Fruit fly (Drosophila melanogaster) whole organism, embryonic: ENCODE results near the gene Gdh.

Experiments
- CG10321 ChIP-seq: fragments of 200-800 bp; sonication (Bioruptor generic); IDR thresholded peaks from 2 replicates; pipeline ENCODE4 v1.3.6; 2022; ENCODE audit warnings: missing biosample characterization, missing genetic modification characterization
- CG11085 ChIP-seq: fragments of 200-800 bp; sonication (Bioruptor generic); IDR thresholded peaks from 2 replicates; pipeline ENCODE4 v1.3.6; 2022; ENCODE audit warnings: missing biosample characterization, missing genetic modification characterization
- CG12155 ChIP-seq: fragments of 200-800 bp; sonication (Bioruptor generic); optimal IDR thresholded peaks from 3 replicates; lab custom pipeline; 2016; ENCODE audit warnings: missing biosample characterization, missing genetic modification characterization
- CG12769 ChIP-seq: fragments of 200-800 bp; sonication (Bioruptor generic); optimal IDR thresholded peaks from 2 replicates; lab custom pipeline; 2019; ENCODE audit warnings: missing biosample characterization, mild to moderate bottlenecking, missing genetic modification characterization, moderate library complexity
- CG13287 ChIP-seq: fragments of 200-800 bp; sonication (Bioruptor generic); IDR thresholded peaks from 2 replicates; pipeline ENCODE4 v1.3.6; 2022; ENCODE audit warnings: missing biosample characterization, missing genetic modification characterization; ENCODE audit not compliant: partially characterized antibody
- CG1647 ChIP-seq: fragments of 200-800 bp; sonication (Bioruptor generic); optimal IDR thresholded peaks from 3 replicates; lab custom pipeline; 2016; ENCODE audit warnings: missing biosample characterization, missing genetic modification characterization
- CG17361 ChIP-seq: fragments of 200-800 bp; sonication (Bioruptor generic); IDR thresholded peaks from 3 replicates; pipeline ENCODE4 v1.3.6; 2022; ENCODE audit warnings: missing biosample characterization, missing genetic modification characterization
- CG30020 ChIP-seq: fragments of 200-800 bp; optimal IDR thresholded peaks from 2 replicates; lab custom pipeline; 2019; ENCODE audit warnings: missing biosample characterization, mild to moderate bottlenecking, missing genetic modification characterization, moderate library complexity
- CG31388 ChIP-seq: fragments of 200-800 bp; sonication (Bioruptor generic); optimal IDR thresholded peaks from 2 replicates; lab custom pipeline; 2016; ENCODE audit warnings: missing biosample characterization, missing genetic modification characterization
- CG31441 ChIP-seq: fragments of 200-800 bp; sonication (Bioruptor generic); IDR thresholded peaks from 2 replicates; pipeline ENCODE4 v1.3.6; 2022; ENCODE audit warnings: missing biosample characterization, missing genetic modification characterization
- CG32532 ChIP-seq: fragments of 200-800 bp; sonication (Bioruptor generic); IDR thresholded peaks from 2 replicates; pipeline ENCODE4 v1.3.6; 2022; ENCODE audit warnings: missing biosample characterization, missing genetic modification characterization
- CG4707 ChIP-seq: fragments of 200-800 bp; sonication (Bioruptor generic); optimal IDR thresholded peaks from 2 replicates; lab custom pipeline; 2018; ENCODE audit warnings: missing biosample characterization, mild to moderate bottlenecking, missing genetic modification characterization, moderate library complexity
- CG5245 ChIP-seq: fragments of 200-800 bp; sonication (Bioruptor generic); optimal IDR thresholded peaks from 3 replicates; lab custom pipeline; 2016; ENCODE audit warnings: missing biosample characterization, missing genetic modification characterization
- CG5953 ChIP-seq: fragments of 200-800 bp; sonication (Bioruptor generic); IDR thresholded peaks from 2 replicates; pipeline ENCODE4 v1.3.6; 2022; ENCODE audit warnings: missing biosample characterization, missing genetic modification characterization
- CG6683 ChIP-seq: fragments of 200-800 bp; sonication (Bioruptor generic); optimal IDR thresholded peaks from 2 replicates; lab custom pipeline; 2017; ENCODE audit warnings: missing biosample characterization, mild to moderate bottlenecking, missing genetic modification characterization, missing genetic modification reagents
- CG8089 ChIP-seq: fragments of 200-800 bp; sonication (Bioruptor generic); optimal IDR thresholded peaks from 3 replicates; lab custom pipeline; 2016; ENCODE audit warnings: missing biosample characterization, missing genetic modification characterization
- CG9932 ChIP-seq: fragments of 200-800 bp; sonication (Bioruptor generic); IDR thresholded peaks from 2 replicates; pipeline ENCODE4 v1.3.6; 2022; ENCODE audit warnings: missing biosample characterization, missing genetic modification characterization
- Chrac-16 ChIP-seq: fragments of 200-800 bp; sonication (Bioruptor generic); optimal IDR thresholded peaks from 3 replicates; lab custom pipeline; 2016; ENCODE audit warnings: missing biosample characterization, missing genetic modification characterization
- Dbx ChIP-seq: fragments of 200-800 bp; sonication (Bioruptor generic); IDR thresholded peaks from 3 replicates; pipeline ENCODE4 v1.3.6; 2022; ENCODE audit warnings: missing biosample characterization, missing genetic modification characterization
- Dfd ChIP-seq, 2 experiments: fragments of >200 bp; optimal IDR thresholded peaks; 2 replicates each; lab custom pipeline; 2017; ENCODE audit warnings: missing biosample characterization in 2 of 2, missing genetic modification characterization in 2 of 2
- Doc3 ChIP-seq: fragments of 200-800 bp; sonication (Bioruptor generic); IDR thresholded peaks from 3 replicates; pipeline ENCODE4 v1.3.6; 2022; ENCODE audit warnings: missing biosample characterization, missing genetic modification characterization; ENCODE audit not compliant: partially characterized antibody
- ERR ChIP-seq: fragments of 200-800 bp; sonication (Bioruptor generic); optimal IDR thresholded peaks from 2 replicates; lab custom pipeline; 2016; ENCODE audit warnings: missing biosample characterization, missing genetic modification characterization
- Gsc ChIP-seq: fragments of 200-800 bp; sonication (Bioruptor generic); IDR thresholded peaks from 2 replicates; pipeline ENCODE4 v1.3.6; 2022; ENCODE audit warnings: missing biosample characterization, missing genetic modification characterization
- HmgZ ChIP-seq: fragments of 200-800 bp; sonication (Bioruptor generic); optimal IDR thresholded peaks from 2 replicates; lab custom pipeline; 2018; ENCODE audit warnings: missing biosample characterization, mild to moderate bottlenecking, missing genetic modification characterization
- Hsf ChIP-seq: fragments of 200-800 bp; sonication (Bioruptor generic); optimal IDR thresholded peaks from 3 replicates; lab custom pipeline; 2016; ENCODE audit warnings: missing biosample characterization, missing genetic modification characterization
- MBD-R2 ChIP-seq: fragments of 200-800 bp; sonication (Bioruptor generic); IDR thresholded peaks from 2 replicates; pipeline ENCODE4 v1.3.6; 2022; ENCODE audit warnings: missing biosample characterization, missing genetic modification characterization
- Nf-YA ChIP-seq: fragments of 200-800 bp; sonication (Bioruptor generic); IDR thresholded peaks from 2 replicates; pipeline ENCODE4 v1.3.6; 2022; ENCODE audit warnings: missing biosample characterization, missing genetic modification characterization
- Sox100B ChIP-seq: fragments of 200-800 bp; sonication (Bioruptor generic); optimal IDR thresholded peaks from 3 replicates; lab custom pipeline; 2018; ENCODE audit warnings: missing biosample characterization, mild to moderate bottlenecking, missing genetic modification characterization
- Sox102F ChIP-seq: fragments of 200-800 bp; sonication (Bioruptor generic); optimal IDR thresholded peaks from 2 replicates; lab custom pipeline; 2018; ENCODE audit warnings: missing biosample characterization, mild to moderate bottlenecking, missing genetic modification characterization, moderate library complexity
- Spps ChIP-seq: fragments of 200-800 bp; sonication (Bioruptor generic); optimal IDR thresholded peaks from 2 replicates; lab custom pipeline; 2018; ENCODE audit warnings: missing biosample characterization, mild to moderate bottlenecking, missing genetic modification characterization
- ase ChIP-seq: fragments of 200-800 bp; sonication (Bioruptor generic); IDR thresholded peaks from 3 replicates; pipeline ENCODE4 v1.3.6; 2022; ENCODE audit warnings: missing biosample characterization, missing genetic modification characterization
- btn ChIP-seq: fragments of 200-800 bp; sonication (Bioruptor generic); optimal IDR thresholded peaks from 2 replicates; lab custom pipeline; 2016; ENCODE audit warnings: missing biosample characterization, missing genetic modification characterization
- chn ChIP-seq: fragments of 200-800 bp; sonication (Bioruptor generic); optimal IDR thresholded peaks from 2 replicates; lab custom pipeline; 2016; ENCODE audit warnings: missing biosample characterization, missing genetic modification characterization
- crol ChIP-seq: fragments of 200-800 bp; sonication (Bioruptor generic); IDR thresholded peaks from 2 replicates; pipeline ENCODE4 v1.3.6; 2022; ENCODE audit warnings: missing biosample characterization, missing genetic modification characterization
- dan ChIP-seq: fragments of 200-800 bp; sonication (Bioruptor generic); IDR thresholded peaks from 2 replicates; pipeline ENCODE4 v1.3.6; 2022; ENCODE audit warnings: missing biosample characterization, missing genetic modification characterization
- esg ChIP-seq: fragments of 200-800 bp; sonication (Bioruptor generic); conservative IDR thresholded peaks from 2 replicates; pipeline ENCODE4 v1.3.6; 2022; ENCODE audit warnings: missing biosample characterization, missing genetic modification characterization
- fd102C ChIP-seq: fragments of 200-800 bp; sonication (Bioruptor generic); optimal IDR thresholded peaks from 2 replicates; lab custom pipeline; 2018; ENCODE audit warnings: missing biosample characterization, mild to moderate bottlenecking, missing genetic modification characterization, moderate library complexity
- fru ChIP-seq: fragments of >200 bp; optimal IDR thresholded peaks from 2 replicates; lab custom pipeline; 2017
- her ChIP-seq: fragments of 200-800 bp; sonication (Bioruptor generic); optimal IDR thresholded peaks from 2 replicates; lab custom pipeline; 2016; ENCODE audit warnings: missing biosample characterization, missing genetic modification characterization
- lab ChIP-seq: fragments of 200-800 bp; sonication (Bioruptor generic); optimal IDR thresholded peaks from 3 replicates; lab custom pipeline; 2017; ENCODE audit warnings: missing biosample characterization, missing genetic modification characterization, mild to moderate bottlenecking, moderate library complexity, missing genetic modification reagents
- luna ChIP-seq: fragments of 200-800 bp; sonication (Bioruptor generic); optimal IDR thresholded peaks from 2 replicates; lab custom pipeline; 2016; ENCODE audit warnings: missing biosample characterization, missing genetic modification characterization
- maf-S ChIP-seq: fragments of 200-800 bp; sonication (Bioruptor generic); optimal IDR thresholded peaks from 2 replicates; lab custom pipeline; 2016; ENCODE audit warnings: missing biosample characterization, missing genetic modification characterization
- odd ChIP-seq: fragments of 200-800 bp; sonication (Bioruptor generic); optimal IDR thresholded peaks from 2 replicates; lab custom pipeline; 2017; ENCODE audit warnings: missing biosample characterization, mild to moderate bottlenecking, missing genetic modification characterization
- pzg ChIP-seq: fragments of 200-800 bp; sonication (Bioruptor generic); optimal IDR thresholded peaks from 3 replicates; lab custom pipeline; 2018; ENCODE audit warnings: missing biosample characterization, mild to moderate bottlenecking, missing genetic modification characterization, moderate library complexity
- ranshi ChIP-seq: fragments of 200-800 bp; sonication (Bioruptor generic); IDR thresholded peaks from 2 replicates; pipeline ENCODE4 v1.3.6; 2022; ENCODE audit warnings: missing biosample characterization, missing genetic modification characterization
- repo ChIP-seq: fragments of 200-800 bp; sonication (Bioruptor generic); optimal IDR thresholded peaks from 2 replicates; lab custom pipeline; 2016; ENCODE audit warnings: missing biosample characterization, missing genetic modification characterization
- sens ChIP-seq: fragments of 200-800 bp; sonication (Bioruptor generic); peaks from one replicate; lab custom pipeline; 2016; ENCODE audit warnings: missing biosample characterization, missing genetic modification characterization
- tgo ChIP-seq: fragments of 200-800 bp; sonication (Bioruptor generic); IDR thresholded peaks from 3 replicates; pipeline ENCODE4 v1.3.6; 2022; ENCODE audit warnings: missing biosample characterization, missing genetic modification characterization
- twi ChIP-seq: fragments of 200-800 bp; optimal IDR thresholded peaks from 2 replicates; lab custom pipeline; 2019; ENCODE audit warnings: missing biosample characterization, mild to moderate bottlenecking, missing genetic modification characterization, moderate library complexity
- unc-4 ChIP-seq: fragments of 200-800 bp; sonication (Bioruptor generic); IDR thresholded peaks from 2 replicates; pipeline ENCODE4 v1.3.6; 2022; ENCODE audit warnings: missing biosample characterization, missing genetic modification characterization; ENCODE audit not compliant: partially characterized antibody
- yki ChIP-seq: fragments of >200 bp; optimal IDR thresholded peaks from 3 replicates; lab custom pipeline; 2018
- zen2 ChIP-seq: fragments of 200-800 bp; sonication (Bioruptor generic); IDR thresholded peaks from 3 replicates; pipeline ENCODE4 v1.3.6; 2022; ENCODE audit warnings: missing biosample characterization, missing genetic modification characterization; ENCODE audit not compliant: partially characterized antibody
- zfh2 ChIP-seq: fragments of 200-800 bp; sonication (Bioruptor generic); optimal IDR thresholded peaks from 2 replicates; lab custom pipeline; 2016; ENCODE audit warnings: missing biosample characterization, missing genetic modification characterization

Gene Gdh

dm6 chr3R:23969449-23969848, 26.5 kb upstream of the Gdh start (continued):
- TF ChIP-seq CG10321 (GFP tag; lab: Robert Waterston, UW) (no peak), CG31388 (no peak), CG31441 (GFP tag; lab: Robert Waterston, UW) (peak; percentile 61), her (no peak), HmgZ (tag; lab: Kevin White, UChicago) (no peak), maf-S (no peak), Gsc (GFP tag; lab: Robert Waterston, UW) (no peak), Hsf (no peak), unc-4 (GFP tag; lab: Robert Waterston, UW) (no peak), Sox100B (GFP tag; lab: Kevin White, UChicago) (peak; percentile 55), pzg (GFP tag; lab: Kevin White, UChicago) (no peak), luna (no peak), yki (lab: Kevin White, UChicago) (no peak), esg (GFP tag; lab: Robert Waterston, UW) (peak; percentile 31; the same call in 1 of the 2 replicates), Chrac-16 (GFP tag; lab: Kevin White, UChicago) (no peak), lab (GFP tag; lab: Kevin White, UChicago) (peak; percentile 65), CG5953 (GFP tag; lab: Robert Waterston, UW) (no peak), ranshi (peak; percentile 26; the same call in 1 of the 2 replicates), CG5245 (no peak), odd (GFP tag; lab: Kevin White, UChicago) (no peak), twi (tag; lab: Kevin White, UChicago) (no peak), Sox102F (peak; percentile 69), Dfd (GFP tag; optimal IDR thresholded peaks at IDR 0.05; lab: Kevin White, UChicago) (no peak), tgo (GFP tag; lab: Robert Waterston, UW) (peak; percentile 76), CG12155 (GFP tag; lab: Kevin White, UChicago) (no peak), zfh2 (GFP tag; lab: Kevin White, UChicago) (no peak), CG13287 (no peak), repo (no peak), chn (GFP tag; lab: Kevin White, UChicago) (no peak), Spps (tag; lab: Kevin White, UChicago) (no peak), CG32532 (peak; percentile 64), zen2 (no peak), CG11085 (GFP tag; lab: Robert Waterston, UW) (no peak), crol (GFP tag; lab: Robert Waterston, UW) (no peak), CG1647 (GFP tag; lab: Kevin White, UChicago) (no peak), CG17361 (GFP tag; lab: Robert Waterston, UW) (peak; percentile 70; the same call in 2 of the 3 replicates), CG30020 (no peak), fd102C (GFP tag; lab: Kevin White, UChicago) (no peak), CG9932 (GFP tag; lab: Robert Waterston, UW) (peak; percentile 60), MBD-R2 (GFP tag; lab: Robert Waterston, UW) (no peak), Dbx (GFP tag; lab: Robert Waterston, UW) (peak; percentile 35; the same call in 2 of the 3 replicates), CG12769 (no peak), dan (GFP tag; lab: Robert Waterston, UW) (no peak), CG4707 (GFP tag; lab: Kevin White, UChicago) (no peak), btn (no peak), sens (GFP tag; lab: Kevin White, UChicago) (peak; percentile 64), ERR (GFP tag; lab: Kevin White, UChicago) (no peak), CG8089 (no peak), CG6683 (no peak), ase (GFP tag; lab: Robert Waterston, UW) (peak; percentile 58; the same call in 1 of the 3 replicates), Nf-YA (GFP tag; lab: Robert Waterston, UW) (peak; percentile 58), fru (lab: Kevin White, UChicago) (no peak), Doc3 (no peak)
